Worm (Caenorhabditis elegans) whole organism, L3 larva: ENCODE results near the gene tra-1.

Experiments used
- elt-3 ChIP-seq, 3 experiments: fragments of 150-350 bp in 1 of 3; sonication (generic microtip) in 2 of 3; optimal IDR thresholded peaks; 2 replicates in 2 of 3; 4 replicates in 1 of 3; lab custom pipeline; 2014 to 2017; ENCODE audit warnings: missing biosample characterization in 3 of 3, missing genetic modification characterization in 3 of 3
- jun-1 ChIP-seq: fragments of 150-350 bp; optimal IDR thresholded peaks from 2 replicates; lab custom pipeline; 2014; ENCODE audit warnings: missing biosample characterization, missing genetic modification reagents, missing genetic modification characterization
- nfya-1 ChIP-seq: sonication (generic microtip); optimal IDR thresholded peaks from 2 replicates; lab custom pipeline; 2017; ENCODE audit warnings: missing genetic modification characterization, mild to moderate bottlenecking, missing compliant biosample characterization, antibody characterized with exemption, moderate library complexity; ENCODE audit not compliant: insufficient read depth
- nhr-25 ChIP-seq: sonication (generic microtip); optimal IDR thresholded peaks from 2 replicates; lab custom pipeline; 2017; ENCODE audit warnings: missing biosample characterization, missing genetic modification characterization
- skn-1 ChIP-seq: fragments of 150-350 bp; optimal IDR thresholded peaks from 2 replicates; lab custom pipeline; 2014; ENCODE audit warnings: missing biosample characterization, missing genetic modification characterization
- tbx-2 ChIP-seq: sonication (generic microtip); optimal IDR thresholded peaks from 2 replicates; lab custom pipeline; 2016; ENCODE audit warnings: mild to moderate bottlenecking, missing genetic modification characterization, missing compliant biosample characterization

- TF ChIP-seq nfya-1 (tag; lab: Kevin White, UChicago) (no peak), jun-1 (tag; lab: Kevin White, UChicago) (no peak), skn-1 (tag; lab: Kevin White, UChicago) (no peak), elt-3 (tag; optimal IDR thresholded peaks at IDR 0.05; lab: Kevin White, UChicago) (no peak), tbx-2 (tag; lab: Kevin White, UChicago) (no peak), nhr-25 (tag; lab: Kevin White, UChicago) (no peak)
These were observed 1.8 kb downstream of the tra-1 start for ce11 chrIII:11193251-11193650.
